Fruit fly (Drosophila melanogaster): Measurements from ENCODE around the gene Pcyt2.

The Pcyt2 gene

DNA sequence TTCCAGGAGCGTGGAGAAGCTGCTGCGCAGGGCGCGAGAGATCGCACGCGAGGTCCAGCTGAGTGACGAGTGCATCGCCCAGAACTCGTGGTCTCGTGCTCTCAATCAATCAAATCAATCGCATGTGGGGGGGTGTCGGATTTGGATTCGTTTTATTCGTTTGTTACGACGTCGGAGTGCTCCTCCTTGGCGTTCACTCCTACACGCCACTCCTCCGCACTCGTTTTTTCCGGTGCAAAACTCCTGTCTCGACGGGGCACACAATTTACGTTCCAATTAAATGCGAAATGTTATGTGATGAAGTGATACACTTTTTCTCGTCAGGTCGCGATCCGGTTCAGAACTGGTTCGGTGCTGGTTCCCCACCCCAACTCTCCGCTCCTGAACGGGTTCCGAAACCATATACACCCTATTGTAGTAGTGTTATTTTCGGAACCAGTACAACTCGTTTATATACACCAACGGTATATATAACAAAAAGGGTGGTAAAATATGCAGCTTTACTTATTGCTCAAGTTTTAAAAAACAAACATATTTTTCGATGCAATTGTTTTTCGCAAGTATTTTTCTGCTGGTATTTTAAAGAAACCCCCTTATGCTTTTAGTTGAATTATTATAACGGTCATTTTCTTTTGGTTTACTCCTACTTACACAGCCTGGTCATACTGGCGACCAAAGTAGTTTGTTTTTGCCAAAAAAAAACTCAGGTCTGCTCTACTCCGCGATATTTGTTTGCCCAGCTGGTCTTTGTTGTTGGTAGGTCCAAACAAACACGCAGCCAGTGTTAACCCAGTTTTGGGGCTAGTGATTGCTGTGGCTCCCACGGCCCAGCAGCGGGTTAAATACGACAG, 16.6 kb upstream of the Pcyt2 start, which contains the start of the genes CG12091 and pns (continued):
- TF ChIP-seq al (GFP tag; IDR thresholded peaks at IDR 0.05): peak; percentile 42; the same call in 1 of the 2 replicates
- peak; percentile 39; the same call in 1 of the 3 replicates for TF ChIP-seq zfh1 (GFP tag; IDR thresholded peaks at IDR 0.05)
- no peak for TF ChIP-seq CG17612 (GFP tag; IDR thresholded peaks at IDR 0.05)
- peak; percentile 15 for TF ChIP-seq Usf (GFP tag; optimal IDR thresholded peaks at IDR 0.05)
- TF ChIP-seq pita (GFP tag; optimal IDR thresholded peaks at IDR 0.05): no peak
- TF ChIP-seq vvl (GFP tag; IDR thresholded peaks at IDR 0.05): peak; percentile 59
- TF ChIP-seq CHES-1-like (GFP tag; optimal IDR thresholded peaks at IDR 0.05): peak; percentile 78
- peak; percentile 48 for TF ChIP-seq CG3838 (GFP tag; optimal IDR thresholded peaks at IDR 0.05)
- no peak for TF ChIP-seq Doc3 (GFP tag; IDR thresholded peaks at IDR 0.05; ENCODE audit: partially characterized antibody)
- TF ChIP-seq Ssrp (tag; optimal IDR thresholded peaks at IDR 0.05): peak; percentile 28
- TF ChIP-seq otp (GFP tag; IDR thresholded peaks at IDR 0.05): peak; percentile 79; the same call in 2 of the 3 replicates
- TF ChIP-seq Stat92E (GFP tag; optimal IDR thresholded peaks at IDR 0.05): no peak
- TF ChIP-seq Oli (tag; optimal IDR thresholded peaks at IDR 0.05): peak; percentile 39
- no peak for TF ChIP-seq CG17912 (GFP tag; optimal IDR thresholded peaks at IDR 0.05)
- TF ChIP-seq CG31441 (GFP tag; IDR thresholded peaks at IDR 0.05): peak; percentile 80
- peak; percentile 63 for TF ChIP-seq fu2 (GFP tag; optimal IDR thresholded peaks at IDR 0.05)
- peak; percentile 68 for TF ChIP-seq Sox102F (GFP tag; optimal IDR thresholded peaks at IDR 0.05)
- no peak for TF ChIP-seq tna (GFP tag; IDR thresholded peaks at IDR 0.05; ENCODE audit: partially characterized antibody)
- no peak for TF ChIP-seq CG1603 (tag; optimal IDR thresholded peaks at IDR 0.05)
- peak; percentile 60 for TF ChIP-seq CG1792 (GFP tag; optimal IDR thresholded peaks at IDR 0.05)
- TF ChIP-seq salm (tag; optimal IDR thresholded peaks at IDR 0.05): peak; percentile 27
- no peak for TF ChIP-seq CG15479 (GFP tag; optimal IDR thresholded peaks at IDR 0.05)
- TF ChIP-seq ems (GFP tag; optimal IDR thresholded peaks at IDR 0.05): peak; percentile 71
- TF ChIP-seq en (GFP tag; optimal IDR thresholded peaks at IDR 0.05): peak; percentile 26
- no peak for TF ChIP-seq TFAM (GFP tag; optimal IDR thresholded peaks at IDR 0.05)
- no peak for TF ChIP-seq GATAe (GFP tag; conservative IDR thresholded peaks at IDR 0.05)
- TF ChIP-seq crc (GFP tag; optimal IDR thresholded peaks at IDR 0.05): peak; percentile 26
- TF ChIP-seq Deaf1 (tag; optimal IDR thresholded peaks at IDR 0.05): peak; percentile 51
- TF ChIP-seq ttk (GFP tag; IDR thresholded peaks at IDR 0.05): 0 out of 2 replicates have a peak, but pooled peaks have one; percentile 29
- no peak for TF ChIP-seq HHEX (GFP tag; optimal IDR thresholded peaks at IDR 0.05)
- peak; percentile 70 for TF ChIP-seq CG10462 (GFP tag; optimal IDR thresholded peaks at IDR 0.05)
- peak; percentile 96 for TF ChIP-seq pzg (GFP tag; optimal IDR thresholded peaks at IDR 0.05)
- peak; percentile 58 for TF ChIP-seq wor (GFP tag; IDR thresholded peaks at IDR 0.05)
- TF ChIP-seq Dek (tag; optimal IDR thresholded peaks at IDR 0.05): peak; percentile 46
- peak; percentile 10 for TF ChIP-seq cad (GFP tag; optimal IDR thresholded peaks at IDR 0.05)
- peak; percentile 70 for TF ChIP-seq PHDP (tag; optimal IDR thresholded peaks at IDR 0.05)
- TF ChIP-seq CG2202 (tag; optimal IDR thresholded peaks at IDR 0.05): peak; percentile 52
- no peak for TF ChIP-seq sc (optimal IDR thresholded peaks at IDR 0.05)
- TF ChIP-seq sc (GFP tag; optimal IDR thresholded peaks at IDR 0.05): no peak
- TF ChIP-seq Eip74EF (GFP tag; optimal IDR thresholded peaks at IDR 0.05): peak in 1 of 2 experiments; percentile 16
- peak; percentile 39 for TF ChIP-seq hkb (optimal IDR thresholded peaks at IDR 0.05)
- TF ChIP-seq hkb (GFP tag; IDR thresholded peaks at IDR 0.05): peak; percentile 64
- peak; percentile 7 for TF ChIP-seq CG16815 (GFP tag; optimal IDR thresholded peaks at IDR 0.05)
- TF ChIP-seq NC2α (GFP tag; optimal IDR thresholded peaks at IDR 0.05): peak; percentile 0
- TF ChIP-seq trem (tag; optimal IDR thresholded peaks at IDR 0.05): peak; percentile 87
- peak; percentile 66 to 69 for TF ChIP-seq chif (GFP tag; optimal IDR thresholded peaks at IDR 0.05)
- TF ChIP-seq Myb (GFP tag; optimal IDR thresholded peaks at IDR 0.05): peak; percentile 95
- no peak; the same call in 1 of the 2 replicates for TF ChIP-seq CG8765 (GFP tag; IDR thresholded peaks at IDR 0.05)
- no peak for TF ChIP-seq CG1832 (GFP tag; optimal IDR thresholded peaks at IDR 0.05)

All from whole organism, embryonic.